Worm (Caenorhabditis elegans): ENCODE data around the gene F56A8.3.

Gene F56A8.3

DNA sequence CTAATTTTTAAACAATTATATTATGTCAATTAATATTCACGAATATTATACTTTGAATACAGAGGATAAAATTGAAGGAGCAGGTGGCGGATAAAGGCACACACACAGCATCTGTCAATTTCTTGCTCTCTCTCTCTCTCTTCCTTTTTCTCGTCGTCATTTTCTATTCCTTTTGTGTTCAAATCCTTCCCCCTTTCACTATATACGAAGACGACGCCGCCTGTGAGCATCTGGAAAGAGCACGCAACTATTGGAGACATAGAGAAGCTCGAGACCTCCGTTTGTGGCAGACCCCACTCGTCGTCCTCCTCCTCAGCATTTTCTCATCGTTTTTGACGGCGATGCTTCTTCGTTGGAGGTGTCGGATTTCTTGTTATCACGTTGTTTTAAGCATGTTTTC is 1.5 kb downstream of the F56A8.3 start (continued):
- TF ChIP-seq C04F5.9 (tag; optimal IDR thresholded peaks at IDR 0.05) (no peak), Y116A8C.19 (tag; optimal IDR thresholded peaks at IDR 0.05; ENCODE audit: borderline replicate concordance) (no peak), unc-130 (tag; optimal IDR thresholded peaks at IDR 0.05) (no peak), ceh-63 (GFP tag; optimal IDR thresholded peaks at IDR 0.05) (no peak), unc-30 (tag; optimal IDR thresholded peaks at IDR 0.05) (no peak), nhr-11 (tag; optimal IDR thresholded peaks at IDR 0.05) (no peak), nhr-90 (tag; optimal IDR thresholded peaks at IDR 0.05; ENCODE audit: poor library complexity) (no peak), nhr-85 (tag) (no peak), fkh-4 (tag; optimal IDR thresholded peaks at IDR 0.05; ENCODE audit: borderline replicate concordance) (no peak), lin-35 (GFP tag; optimal IDR thresholded peaks at IDR 0.05) (peak in 1 of 2 experiments; percentile 63), pag-3 (tag; optimal IDR thresholded peaks at IDR 0.05; ENCODE audit: borderline replicate concordance, insufficient read depth) (no peak), aly-2 (tag; optimal IDR thresholded peaks at IDR 0.05) (no peak), jun-1 (tag; optimal IDR thresholded peaks at IDR 0.05) (no peak), nhr-20 (tag; optimal IDR thresholded peaks at IDR 0.05) (no peak), sup-37 (GFP tag; optimal IDR thresholded peaks at IDR 0.05) (no peak), mep-1 (tag; optimal IDR thresholded peaks at IDR 0.05) (no peak)

DNA sequence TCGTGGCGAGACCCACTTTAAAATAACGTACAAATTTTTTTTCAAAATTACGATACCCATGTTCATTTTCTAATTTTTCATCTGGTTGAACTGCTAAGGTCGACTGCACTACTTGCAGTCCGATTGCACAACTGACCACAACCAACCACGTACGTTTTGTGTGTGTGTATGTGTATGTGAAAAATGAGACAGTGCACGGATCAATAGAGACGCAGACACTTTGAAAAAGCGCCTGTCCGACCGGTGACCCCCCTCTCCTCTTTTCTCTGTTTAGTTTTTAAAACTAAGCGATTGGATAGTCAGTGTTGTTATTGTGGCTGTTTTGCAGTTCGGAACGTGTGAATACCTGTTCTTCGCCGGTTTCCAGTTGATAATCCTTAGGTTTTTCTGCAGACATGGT is 2.1 kb downstream of the F56A8.3 start:
- TF ChIP-seq elt-3 (tag; optimal IDR thresholded peaks at IDR 0.05): peak in 1 of 6 experiments; percentile 24
- no peak for TF ChIP-seq nhr-76 (tag; optimal IDR thresholded peaks at IDR 0.05)
- peak; percentile 37 for TF ChIP-seq nhr-71 (tag; optimal IDR thresholded peaks at IDR 0.05)
- no peak for TF ChIP-seq unc-86 (tag; optimal IDR thresholded peaks at IDR 0.05)
- peak in 1 of 2 experiments; percentile 16 for TF ChIP-seq lsy-2 (tag; optimal IDR thresholded peaks at IDR 0.05)
- peak; percentile 35 for TF ChIP-seq mep-1 (tag; optimal IDR thresholded peaks at IDR 0.05)
- peak; percentile 46 for TF ChIP-seq snu-23 (GFP tag; optimal IDR thresholded peaks at IDR 0.05)
- no peak for TF ChIP-seq nhr-84 (tag; optimal IDR thresholded peaks at IDR 0.05)
- no peak for TF ChIP-seq mef-2 (tag; optimal IDR thresholded peaks at IDR 0.05)
- TF ChIP-seq nhr-20 (tag; optimal IDR thresholded peaks at IDR 0.05): peak; percentile 20
- TF ChIP-seq unc-130 (tag; optimal IDR thresholded peaks at IDR 0.05): peak; percentile 13
- TF ChIP-seq efl-1 (optimal IDR thresholded peaks at IDR 0.05): peak; percentile 39 to 57
- peak; percentile 41 to 91 for TF ChIP-seq efl-1 (GFP tag; optimal IDR thresholded peaks at IDR 0.05 in 1 of 2)
- TF ChIP-seq unc-98 (GFP tag; IDR thresholded peaks at IDR 0.05): no peak
- peak; percentile 61 for TF ChIP-seq rnt-1 (tag; optimal IDR thresholded peaks at IDR 0.05)
- TF ChIP-seq blmp-1 (tag; optimal IDR thresholded peaks at IDR 0.05): peak; percentile 14
- peak; percentile 6 to 16 for TF ChIP-seq lin-35 (GFP tag; optimal IDR thresholded peaks at IDR 0.05)
- TF ChIP-seq dpl-1 (GFP tag; optimal IDR thresholded peaks at IDR 0.05): peak in 2 of 3 experiments; percentile 19 to 24
- no peak for TF ChIP-seq nhr-11 (tag; optimal IDR thresholded peaks at IDR 0.05)
- peak; percentile 82 for TF ChIP-seq lin-14 (GFP tag; optimal IDR thresholded peaks at IDR 0.05)

DNA sequence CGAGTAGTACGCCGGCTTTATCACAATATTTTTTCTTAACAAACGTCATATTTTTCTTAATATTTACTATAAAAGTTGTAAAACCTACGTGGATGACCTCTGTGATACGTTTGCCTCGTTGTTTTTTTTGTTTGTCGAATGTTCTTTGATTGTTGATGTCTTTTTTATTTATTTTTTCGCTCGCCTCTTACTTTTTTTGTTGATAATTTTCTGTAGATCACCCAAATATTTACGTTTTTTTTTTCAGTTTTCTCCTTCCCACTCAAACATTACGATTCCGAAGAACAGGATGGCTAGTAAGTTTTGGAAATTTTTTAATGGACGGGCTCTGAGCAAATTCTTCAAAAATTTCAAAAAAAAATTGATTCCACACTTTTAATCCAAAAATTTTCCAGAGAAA is 3.7 kb downstream of the F56A8.3 start:
- TF ChIP-seq F16B12.6 (tag; optimal IDR thresholded peaks at IDR 0.05): no peak
- TF ChIP-seq efl-1 (optimal IDR thresholded peaks at IDR 0.05): no peak
- peak in 1 of 2 experiments; percentile 74 for TF ChIP-seq efl-1 (GFP tag; optimal IDR thresholded peaks at IDR 0.05 in 1 of 2)

DNA sequence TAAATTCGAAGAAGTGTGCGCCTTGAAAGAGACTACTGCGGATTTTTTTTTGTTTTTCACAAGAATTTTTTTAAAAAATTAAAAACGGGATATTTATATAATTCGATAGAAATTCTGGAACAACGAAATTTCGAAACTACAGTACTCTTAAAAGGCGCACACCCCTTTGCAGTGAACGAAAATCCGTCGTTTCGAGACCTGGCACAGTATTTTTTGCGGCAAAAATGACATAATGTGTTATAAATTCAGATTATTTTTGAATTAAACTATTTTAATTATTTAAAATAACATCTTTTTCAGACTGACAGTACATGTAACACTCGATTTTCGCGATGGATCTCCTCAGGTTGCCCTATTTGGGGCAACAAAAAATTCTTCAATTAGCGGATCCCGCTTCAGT is 6.3 kb downstream of the F56A8.3 start, which contains the start of gene F56A8.4:
F56A8.4 (plus strand) TSS at position 301 of the 400 bp plus-strand sequence.
- TF ChIP-seq unc-86 (tag; optimal IDR thresholded peaks at IDR 0.05) (no peak), C04F5.9 (tag; optimal IDR thresholded peaks at IDR 0.05) (no peak), nhr-12 (tag; optimal IDR thresholded peaks at IDR 0.05) (no peak), pax-3 (tag; optimal IDR thresholded peaks at IDR 0.05) (no peak), nhr-77 (tag; optimal IDR thresholded peaks at IDR 0.05) (no peak), ces-1 (GFP tag; optimal IDR thresholded peaks at IDR 0.05) (no peak), ets-5 (GFP tag; IDR thresholded peaks at IDR 0.05) (no peak), ztf-4 (tag; optimal IDR thresholded peaks at IDR 0.05) (no peak), hpl-2 (GFP tag; optimal IDR thresholded peaks at IDR 0.05) (no peak), dpl-1 (GFP tag; optimal IDR thresholded peaks at IDR 0.05) (no peak)
